Worm (Caenorhabditis elegans): ENCODE measurements around the gene Y59C2A.2.

Y59C2A.2 gene

DNA sequence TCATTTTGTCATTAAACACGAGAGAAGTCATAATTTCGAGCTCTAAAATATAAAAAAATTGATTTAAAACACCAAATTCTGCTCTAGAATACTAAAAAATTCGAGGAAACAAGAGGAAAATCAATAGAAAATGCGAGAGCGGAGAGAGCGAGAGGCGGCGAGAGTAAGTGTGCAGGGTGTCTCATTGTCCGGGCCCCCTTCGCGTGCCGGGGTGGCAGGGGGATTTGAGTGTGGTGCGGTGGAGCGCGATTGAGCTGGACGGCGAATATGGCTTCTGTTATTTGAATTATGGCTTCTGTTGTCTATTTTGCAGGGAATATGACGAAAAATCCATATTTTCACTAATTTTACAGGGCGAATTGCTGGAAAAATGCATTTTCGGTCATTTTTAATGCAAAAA is 15.9 kb upstream of the Y59C2A.2 start, which contains the start of gene Y59C2A.3 (continued):
- no peak for TF ChIP-seq nhr-42 (GFP tag; IDR thresholded peaks at IDR 0.05)
- no peak for TF ChIP-seq ceh-82 (tag; optimal IDR thresholded peaks at IDR 0.05)
- no peak for TF ChIP-seq D1046.2 (GFP tag; IDR thresholded peaks at IDR 0.05)
- TF ChIP-seq ztf-7 (tag; optimal IDR thresholded peaks at IDR 0.05): no peak
- no peak for TF ChIP-seq F49E8.2 (tag; optimal IDR thresholded peaks at IDR 0.05; ENCODE audit: borderline replicate concordance)
- peak; percentile 77 for TF ChIP-seq lin-38 (GFP tag; IDR thresholded peaks at IDR 0.05)
- no peak for TF ChIP-seq ceh-44 (GFP tag; IDR thresholded peaks at IDR 0.05)
- TF ChIP-seq nhr-111 (GFP tag; optimal IDR thresholded peaks at IDR 0.05): no peak
- TF ChIP-seq T26A8.4 (GFP tag; IDR thresholded peaks at IDR 0.05): no peak
- TF ChIP-seq nhr-76 (tag; optimal IDR thresholded peaks at IDR 0.05): no peak
- TF ChIP-seq tra-1 (GFP tag; IDR thresholded peaks at IDR 0.05): no peak
- peak in 1 of 2 experiments; percentile 51 for TF ChIP-seq lsy-2 (tag; optimal IDR thresholded peaks at IDR 0.05)
- TF ChIP-seq pha-4 (GFP tag; IDR thresholded peaks at IDR 0.05): no peak
- no peak for TF ChIP-seq pha-4 (tag; optimal IDR thresholded peaks at IDR 0.05)
- TF ChIP-seq mep-1 (tag; optimal IDR thresholded peaks at IDR 0.05): peak; percentile 50
- TF ChIP-seq mes-2 (tag; optimal IDR thresholded peaks at IDR 0.05; ENCODE audit: poor library complexity, severe bottlenecking): peak; percentile 72
- peak; percentile 52 for TF ChIP-seq hlh-30 (tag; optimal IDR thresholded peaks at IDR 0.05; ENCODE audit: insufficient read depth)
- TF ChIP-seq egl-27 (tag; optimal IDR thresholded peaks at IDR 0.05): no peak

DNA sequence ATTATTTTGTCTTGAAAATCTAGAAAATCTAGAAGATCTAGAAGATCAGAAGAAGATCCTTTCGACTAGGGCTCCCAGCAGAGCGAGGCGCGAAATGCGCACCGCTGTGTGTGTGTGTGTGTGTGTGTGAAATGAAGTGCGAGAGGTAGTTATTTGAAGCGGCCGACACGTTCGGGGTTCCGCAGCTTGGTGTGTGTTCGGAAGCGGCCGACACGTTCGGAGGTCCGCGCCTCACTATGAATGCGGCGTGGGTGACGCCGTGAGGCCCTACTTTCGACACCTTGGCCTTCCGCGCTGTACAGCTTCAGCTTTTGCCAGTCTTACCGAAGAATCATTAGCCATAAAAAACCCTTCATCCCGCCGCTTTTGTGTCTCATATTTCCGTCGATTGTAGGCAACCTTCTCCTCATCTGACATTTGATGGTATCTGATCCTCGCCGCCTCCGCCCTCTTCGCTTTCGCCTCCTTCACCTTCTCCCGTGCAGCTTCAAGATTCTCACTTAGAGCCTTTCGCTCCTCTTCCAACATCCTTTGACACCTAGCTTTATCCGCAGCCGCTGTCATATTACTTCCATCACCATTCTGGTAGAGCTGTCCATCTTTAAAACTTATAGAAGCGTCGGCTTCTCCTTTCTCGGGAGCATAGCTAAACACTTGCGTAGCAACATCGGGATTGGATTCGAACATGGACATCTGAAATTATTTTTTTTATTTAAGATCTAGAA is 13.2 kb upstream of the Y59C2A.2 start:
- no peak for TF ChIP-seq nhr-25 (tag; optimal IDR thresholded peaks at IDR 0.05; ENCODE audit: borderline replicate concordance, insufficient read depth)
- TF ChIP-seq aha-1 (tag): peak; percentile 96
- peak in 1 of 2 experiments; percentile 90 for TF ChIP-seq unc-62 (GFP tag; optimal IDR thresholded peaks at IDR 0.05 in 1 of 2)
- TF ChIP-seq unc-62 (tag; optimal IDR thresholded peaks at IDR 0.05): no peak
- peak; percentile 53; the same call in 1 of the 2 replicates for TF ChIP-seq set-16 (GFP tag; IDR thresholded peaks at IDR 0.05)

- TF ChIP-seq dmd-6 (GFP tag; IDR thresholded peaks at IDR 0.05): no peak
- TF ChIP-seq set-16 (GFP tag; IDR thresholded peaks at IDR 0.05): peak; percentile 52; the same call in 1 of the 2 replicates
Measured at ce11 chrII:2215512-2215911, 11.6 kb upstream of the Y59C2A.2 start.

DNA sequence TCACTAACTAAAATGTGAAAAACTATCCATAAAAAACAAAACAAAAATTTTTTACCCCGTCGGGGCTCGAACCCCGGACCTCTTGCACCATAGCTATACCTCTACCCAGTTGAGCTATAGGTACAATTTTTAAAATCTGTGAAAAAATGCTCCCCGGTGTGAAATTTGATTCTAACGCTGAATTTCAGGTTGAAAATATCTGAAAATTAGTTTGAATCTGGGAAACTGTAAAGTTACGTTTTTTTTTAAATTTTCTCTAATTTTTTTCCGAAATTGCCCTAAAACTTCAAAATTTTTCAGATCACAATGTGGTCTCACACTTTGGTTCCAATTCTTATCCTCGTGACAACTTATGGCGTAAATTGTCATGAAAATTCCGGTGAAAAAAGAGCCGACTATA is 3.9 kb upstream of the Y59C2A.2 start, which contains the start of gene Y59C2A.1:
Gene Y59C2A.1, plus strand, starts transcription at position 301 of the 400 bp plus-strand sequence.
- TF ChIP-seq F26F4.8 (GFP tag; conservative IDR thresholded peaks at IDR 0.05) (no peak), nhr-76 (tag; optimal IDR thresholded peaks at IDR 0.05) (no peak), set-16 (GFP tag; IDR thresholded peaks at IDR 0.05) (no peak), lin-29 (GFP tag; IDR thresholded peaks at IDR 0.05) (no peak), daf-12 (tag; optimal IDR thresholded peaks at IDR 0.05) (no peak), nhr-48 (tag; optimal IDR thresholded peaks at IDR 0.05) (no peak), D1046.2 (GFP tag; IDR thresholded peaks at IDR 0.05) (no peak), ceh-20 (GFP tag; IDR thresholded peaks at IDR 0.05) (no peak), snpc-4 (tag; optimal IDR thresholded peaks at IDR 0.05) (no peak), dmd-9 (GFP tag; IDR thresholded peaks at IDR 0.05) (no peak), spr-3 (GFP tag; optimal IDR thresholded peaks at IDR 0.05) (no peak), duxl-1 (tag; optimal IDR thresholded peaks at IDR 0.05; ENCODE audit: poor library complexity) (no peak)
